Fruit fly (Drosophila melanogaster): ENCODE measurements around the gene CG14671.

The CG14671 gene

DNA sequence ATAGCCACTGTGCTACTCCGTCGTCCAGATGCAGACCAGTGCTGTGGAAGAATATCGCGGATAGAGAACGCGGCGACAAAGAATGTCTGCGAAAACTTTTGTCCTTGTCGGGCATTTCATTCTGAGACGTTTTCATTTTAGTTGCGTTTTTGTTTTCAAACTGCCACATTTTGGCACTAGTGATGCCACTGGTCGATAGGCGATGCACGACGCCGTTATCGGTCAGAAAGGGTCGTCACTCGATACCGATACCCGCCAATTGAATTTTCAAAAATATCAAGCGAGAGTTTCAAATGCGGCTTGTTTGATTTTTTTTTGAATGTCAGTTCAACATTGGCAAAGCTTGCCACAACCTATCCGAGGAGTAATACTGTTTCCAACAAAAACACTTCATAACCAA lies 14.2 kb downstream of the CG14671 start:
- TF ChIP-seq CG11762 (GFP tag; optimal IDR thresholded peaks at IDR 0.05; ENCODE audit: insufficient read depth): no peak
- no peak for TF ChIP-seq CG8319 (GFP tag; optimal IDR thresholded peaks at IDR 0.05)
- TF ChIP-seq fd85E (GFP tag; optimal IDR thresholded peaks at IDR 0.05): no peak
- TF ChIP-seq CG11902 (GFP tag; optimal IDR thresholded peaks at IDR 0.05): no peak
- no peak for TF ChIP-seq CG8632 (GFP tag; optimal IDR thresholded peaks at IDR 0.05)
- no peak for TF ChIP-seq CG10669 (GFP tag; optimal IDR thresholded peaks at IDR 0.05)
- no peak for TF ChIP-seq Lpt (GFP tag; optimal IDR thresholded peaks at IDR 0.05)
- TF ChIP-seq esn (GFP tag; optimal IDR thresholded peaks at IDR 0.05): no peak
- TF ChIP-seq OdsH (GFP tag; optimal IDR thresholded peaks at IDR 0.05): no peak
- TF ChIP-seq dac (GFP tag; optimal IDR thresholded peaks at IDR 0.05): no peak
- TF ChIP-seq svp (GFP tag): no peak
- TF ChIP-seq Eip75B (GFP tag; optimal IDR thresholded peaks at IDR 0.05): no peak
- no peak for TF ChIP-seq CG34406 (GFP tag; optimal IDR thresholded peaks at IDR 0.05)
- TF ChIP-seq Sox102F (GFP tag; optimal IDR thresholded peaks at IDR 0.05): no peak

DNA sequence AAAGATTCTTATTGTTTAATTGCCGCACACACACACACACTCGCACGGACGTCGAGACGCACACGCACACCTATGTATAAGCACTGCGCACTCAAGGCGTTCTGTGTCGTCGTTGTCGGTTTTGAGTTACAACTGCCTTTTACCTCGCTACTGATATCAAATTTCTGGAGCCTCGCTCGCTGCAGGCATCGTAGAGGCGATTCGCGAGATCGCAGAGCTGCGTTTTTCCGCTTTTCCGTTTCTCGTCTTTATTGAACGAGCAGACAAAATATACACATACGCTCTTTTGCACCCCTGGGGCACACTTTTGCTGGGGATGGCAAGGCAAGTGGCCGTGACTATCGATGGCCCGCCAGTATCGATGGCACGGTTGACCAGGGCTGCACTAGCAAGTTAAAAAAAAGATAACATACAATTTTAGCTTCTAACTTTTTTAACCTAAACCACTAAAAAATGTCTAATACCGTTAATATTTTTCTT lies 17.1 kb downstream of the CG14671 start, which contains the start of gene CG2519:
Gene CG2519, minus strand, starts transcription at position 312 of the 480 bp plus-strand sequence.
- TF ChIP-seq lz (GFP tag; optimal IDR thresholded peaks at IDR 0.05) (peak; percentile 43), Sox14 (GFP tag; optimal IDR thresholded peaks at IDR 0.05) (peak; percentile 47), Eip75B (GFP tag; optimal IDR thresholded peaks at IDR 0.05) (no peak), CG32006 (GFP tag; optimal IDR thresholded peaks at IDR 0.05) (no peak), CG1621 (tag; optimal IDR thresholded peaks at IDR 0.05) (no peak), CG15336 (GFP tag; IDR thresholded peaks at IDR 0.05) (peak; percentile 25; the same call in 1 of the 2 replicates), Ets21C (GFP tag; optimal IDR thresholded peaks at IDR 0.05) (peak; percentile 32), CG11294 (GFP tag; IDR thresholded peaks at IDR 0.05) (0 out of 2 replicates have a peak, but pooled peaks have one; percentile 7), CG6792 (GFP tag; optimal IDR thresholded peaks at IDR 0.05) (peak; percentile 18), esn (GFP tag; optimal IDR thresholded peaks at IDR 0.05) (peak; percentile 54), CG3032 (tag; optimal IDR thresholded peaks at IDR 0.05) (peak; percentile 48), CG11762 (GFP tag; optimal IDR thresholded peaks at IDR 0.05; ENCODE audit: insufficient read depth) (no peak), topi (GFP tag; optimal IDR thresholded peaks at IDR 0.05) (no peak), OdsH (GFP tag; optimal IDR thresholded peaks at IDR 0.05) (no peak), CG31627 (GFP tag; optimal IDR thresholded peaks at IDR 0.05) (peak; percentile 43), cyc (GFP tag; optimal IDR thresholded peaks at IDR 0.05) (peak; percentile 58)

DNA sequence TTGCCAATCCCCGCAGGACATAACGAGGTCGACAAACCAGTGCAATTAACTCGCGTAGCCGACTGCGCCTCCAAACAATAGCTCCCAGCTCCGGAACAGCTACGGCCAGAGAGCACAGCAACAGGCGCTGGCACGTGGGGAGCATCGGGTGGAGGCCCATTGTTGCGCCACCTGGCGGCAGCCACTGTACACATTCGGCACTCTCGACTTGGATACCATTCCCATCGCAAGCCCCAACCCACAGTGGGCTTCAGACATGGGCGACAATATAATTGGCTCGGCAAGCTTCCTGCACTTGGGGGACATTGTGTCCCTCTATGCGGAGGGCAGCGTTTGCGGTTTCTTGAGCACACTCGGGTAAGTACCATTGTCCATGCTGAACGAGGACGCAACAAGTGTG lies 37.1 kb downstream of the CG14671 start:
- TF ChIP-seq CG6854 (GFP tag; optimal IDR thresholded peaks at IDR 0.05) (no peak), fd59A (GFP tag; optimal IDR thresholded peaks at IDR 0.05) (no peak), CG34406 (GFP tag; optimal IDR thresholded peaks at IDR 0.05) (no peak), Sox15 (GFP tag; optimal IDR thresholded peaks at IDR 0.05) (no peak), Hr39 (GFP tag; optimal IDR thresholded peaks at IDR 0.05) (no peak), CG6163 (GFP tag; IDR thresholded peaks at IDR 0.05) (no peak), Eip93F (GFP tag; optimal IDR thresholded peaks at IDR 0.05) (no peak), CG3032 (tag; optimal IDR thresholded peaks at IDR 0.05) (no peak), OdsH (GFP tag; optimal IDR thresholded peaks at IDR 0.05) (no peak), Gug (GFP tag; IDR thresholded peaks at IDR 0.05) (no peak), ss (GFP tag; optimal IDR thresholded peaks at IDR 0.05) (no peak), CG10631 (GFP tag; optimal IDR thresholded peaks at IDR 0.05) (no peak), dsx (GFP tag; optimal IDR thresholded peaks at IDR 0.05; ENCODE audit: poor library complexity, severe bottlenecking) (no peak), CG10669 (GFP tag; optimal IDR thresholded peaks at IDR 0.05) (no peak), net (GFP tag; optimal IDR thresholded peaks at IDR 0.05) (no peak), CG11762 (GFP tag; optimal IDR thresholded peaks at IDR 0.05; ENCODE audit: insufficient read depth) (no peak)
